Fruit fly (Drosophila melanogaster) whole organism, wandering third instar larva: Measurements from ENCODE around the gene CG43813.

Experiments used
- CG32264 ChIP-seq: fragments of 200-800 bp; sonication (Bioruptor generic); optimal IDR thresholded peaks from 2 replicates; lab custom pipeline; 2016; ENCODE audit warnings: missing biosample characterization, missing genetic modification characterization
- CG9705 ChIP-seq: fragments of 200-800 bp; sonication (Bioruptor generic); optimal IDR thresholded peaks from 2 replicates; lab custom pipeline; 2018; ENCODE audit warnings: missing biosample characterization, mild to moderate bottlenecking, missing genetic modification characterization
- CrebA ChIP-seq: fragments of 200-800 bp; sonication (Bioruptor generic); optimal IDR thresholded peaks from 2 replicates; lab custom pipeline; 2016; ENCODE audit warnings: missing biosample characterization, mild to moderate bottlenecking, missing genetic modification characterization, borderline replicate concordance
- Dif ChIP-seq: fragments of 200-275, 200-300 bp; sonication (Bioruptor generic); optimal IDR thresholded peaks from 2 replicates; lab custom pipeline; 2018; ENCODE audit warnings: missing biosample characterization, missing genetic modification characterization; ENCODE audit not compliant: partially characterized antibody
- GATAd ChIP-seq: sonication (Bioruptor generic); optimal IDR thresholded peaks from 2 replicates; lab custom pipeline; 2016; ENCODE audit warnings: missing biosample characterization, missing genetic modification characterization
- HLH106 ChIP-seq: fragments of 200-800 bp; optimal IDR thresholded peaks from 3 replicates; lab custom pipeline; 2019; ENCODE audit warnings: missing biosample characterization, mild to moderate bottlenecking, missing genetic modification characterization, moderate library complexity
- Hnf4 ChIP-seq: fragments of 200-800 bp; sonication (Bioruptor generic); optimal IDR thresholded peaks from 2 replicates; lab custom pipeline; 2016; ENCODE audit warnings: missing biosample characterization, mild to moderate bottlenecking, missing genetic modification characterization
- Hr78 ChIP-seq: fragments of >200 bp; optimal IDR thresholded peaks from 2 replicates; lab custom pipeline; 2017; ENCODE audit warnings: missing biosample characterization, missing genetic modification characterization
- Hr83 ChIP-seq: fragments of 200-300 bp; sonication (Bioruptor generic); optimal IDR thresholded peaks from 2 replicates; lab custom pipeline; 2016; ENCODE audit warnings: missing biosample characterization, mild to moderate bottlenecking, missing genetic modification characterization, moderate library complexity; ENCODE audit not compliant: poor library complexity, severe bottlenecking
- Jra ChIP-seq: sonication (Bioruptor generic); optimal IDR thresholded peaks from 2 replicates; lab custom pipeline; 2016; ENCODE audit warnings: missing biosample characterization, missing genetic modification characterization
- Mio ChIP-seq: sonication (Bioruptor generic); optimal IDR thresholded peaks from 2 replicates; lab custom pipeline; 2016; ENCODE audit warnings: missing biosample characterization, missing genetic modification characterization
- Myc ChIP-seq: fragments of >200 bp; optimal IDR thresholded peaks from 2 replicates; lab custom pipeline; 2017
- N ChIP-seq: fragments of >200 bp; optimal IDR thresholded peaks from 2 replicates; lab custom pipeline; 2018; ENCODE audit warnings: missing biosample characterization, missing external identifiers, missing genetic modification characterization
- OdsH ChIP-seq: fragments of 200-800 bp; sonication (Bioruptor generic); optimal IDR thresholded peaks from 2 replicates; lab custom pipeline; 2016; ENCODE audit warnings: missing biosample characterization, mild to moderate bottlenecking, missing genetic modification characterization
- Rel ChIP-seq, 2 experiments: fragments of 200-800 bp; sonication (Bioruptor generic) in 1 of 2; optimal IDR thresholded peaks; 2 replicates in 1 of 2; 3 replicates in 1 of 2; lab custom pipeline; 2016 to 2019; ENCODE audit warnings: mild to moderate bottlenecking in 2 of 2, missing biosample characterization in 2 of 2, missing genetic modification characterization in 2 of 2, moderate library complexity in 1 of 2
- Sp1 ChIP-seq: fragments of 200-800 bp; sonication (Bioruptor generic); optimal IDR thresholded peaks from 3 replicates; lab custom pipeline; 2019; ENCODE audit warnings: missing biosample characterization, mild to moderate bottlenecking, missing genetic modification characterization, moderate library complexity
- Vsx2 ChIP-seq: fragments of 200-300, 225-300 bp; sonication (Bioruptor generic); optimal IDR thresholded peaks from 2 replicates; lab custom pipeline; 2018; ENCODE audit warnings: missing biosample characterization, missing genetic modification characterization; ENCODE audit not compliant: partially characterized antibody
- br ChIP-seq: fragments of 200-800 bp; sonication (Bioruptor generic); optimal IDR thresholded peaks from 2 replicates; lab custom pipeline; 2016; ENCODE audit warnings: missing biosample characterization, missing genetic modification characterization
- brk ChIP-seq: fragments of 200-800 bp; sonication (Bioruptor generic); optimal IDR thresholded peaks from 2 replicates; lab custom pipeline; 2016; ENCODE audit warnings: missing biosample characterization, mild to moderate bottlenecking, missing genetic modification characterization
- dl ChIP-seq, 2 experiments: fragments of 175-275, 200-275 bp in 1 of 2; fragments of 200-275 bp in 1 of 2; sonication (Bioruptor generic); optimal IDR thresholded peaks; lab custom pipeline; 2018; ENCODE audit warnings: mild to moderate bottlenecking in 2 of 2, missing biosample characterization in 2 of 2, missing genetic modification characterization in 2 of 2, moderate library complexity in 2 of 2; ENCODE audit not compliant: partially characterized antibody in 2 of 2, insufficient read depth in 1 of 2
- dmrt93B ChIP-seq: fragments of 200-800 bp; sonication (Bioruptor generic); optimal IDR thresholded peaks from 2 replicates; lab custom pipeline; 2018; ENCODE audit warnings: missing biosample characterization, mild to moderate bottlenecking, missing genetic modification characterization
- dsf ChIP-seq: sonication (Bioruptor generic); optimal IDR thresholded peaks from 2 replicates; lab custom pipeline; 2016; ENCODE audit warnings: missing biosample characterization, missing genetic modification characterization, borderline replicate concordance
- ey ChIP-seq: fragments of 200-800 bp; sonication (Bioruptor generic); optimal IDR thresholded peaks from 2 replicates; lab custom pipeline; 2016; ENCODE audit warnings: missing biosample characterization, missing genetic modification characterization
- foxo ChIP-seq, 2 experiments: fragments of 200-800 bp; sonication (Bioruptor generic); optimal IDR thresholded peaks; 2 replicates in 1 of 2; 3 replicates in 1 of 2; lab custom pipeline; 2016 to 2017; ENCODE audit warnings: missing biosample characterization in 2 of 2, missing genetic modification characterization in 2 of 2
- fru ChIP-seq: fragments of 200-800 bp; sonication (Bioruptor generic); optimal IDR thresholded peaks from 3 replicates; lab custom pipeline; 2016; ENCODE audit warnings: missing biosample characterization, mild to moderate bottlenecking, missing genetic modification characterization
- h ChIP-seq: fragments of 200-800 bp; sonication (Bioruptor generic); optimal IDR thresholded peaks from 3 replicates; lab custom pipeline; 2016; ENCODE audit warnings: missing biosample characterization, mild to moderate bottlenecking, missing genetic modification characterization
- jim ChIP-seq: fragments of 175-275, 200-325 bp; sonication (Bioruptor generic); optimal IDR thresholded peaks from 2 replicates; lab custom pipeline; 2016; ENCODE audit warnings: missing biosample characterization, mild to moderate bottlenecking, missing genetic modification characterization
- lola ChIP-seq: fragments of >200 bp; optimal IDR thresholded peaks from 2 replicates; lab custom pipeline; 2017; ENCODE audit warnings: missing biosample characterization, missing genetic modification characterization
- pan ChIP-seq: fragments of >200 bp; optimal IDR thresholded peaks from 2 replicates; lab custom pipeline; 2017
- psq ChIP-seq: fragments of 200-800 bp; sonication (Bioruptor generic); optimal IDR thresholded peaks from 3 replicates; lab custom pipeline; 2017; ENCODE audit warnings: missing biosample characterization, mild to moderate bottlenecking, missing genetic modification characterization, moderate library complexity
- rgr ChIP-seq: fragments of 200-800 bp; sonication (Bioruptor generic); optimal IDR thresholded peaks from 3 replicates; lab custom pipeline; 2016; ENCODE audit warnings: missing biosample characterization, mild to moderate bottlenecking, missing genetic modification characterization
- sv ChIP-seq: fragments of 200-800 bp; sonication (Bioruptor generic); optimal IDR thresholded peaks from 3 replicates; lab custom pipeline; 2016; ENCODE audit warnings: missing biosample characterization, missing genetic modification characterization
- tai ChIP-seq: sonication (Bioruptor generic); optimal IDR thresholded peaks from 2 replicates; lab custom pipeline; 2016; ENCODE audit warnings: missing biosample characterization, missing genetic modification characterization
- usp ChIP-seq: fragments of >200 bp; optimal IDR thresholded peaks from 2 replicates; lab custom pipeline; 2017; ENCODE audit warnings: missing biosample characterization, missing genetic modification characterization
- woc ChIP-seq: sonication (Bioruptor generic); optimal IDR thresholded peaks from 2 replicates; lab custom pipeline; 2016; ENCODE audit warnings: missing biosample characterization, mild to moderate bottlenecking, missing genetic modification characterization

Gene CG43813

dm6 chr2L:12365964-12366482 lies 22.0 kb upstream of the CG43813 start:
- TF ChIP-seq jim (GFP tag; lab: Kevin White, UChicago): no peak
- TF ChIP-seq Mio (GFP tag; lab: Kevin White, UChicago): no peak
- no peak for TF ChIP-seq CrebA (GFP tag; lab: Kevin White, UChicago)
- TF ChIP-seq h (GFP tag; lab: Kevin White, UChicago): peak; percentile 60
- no peak for TF ChIP-seq GATAd
- TF ChIP-seq foxo (GFP tag; optimal IDR thresholded peaks at IDR 0.05; lab: Kevin White, UChicago): peak in 1 of 2 experiments; percentile 13
- TF ChIP-seq rgr (GFP tag; lab: Kevin White, UChicago): peak; percentile 1
- no peak for TF ChIP-seq Hr78 (GFP tag; lab: Kevin White, UChicago)
- peak; percentile 19 for TF ChIP-seq psq
- TF ChIP-seq dl (GFP tag; optimal IDR thresholded peaks at IDR 0.05; lab: Kevin White, UChicago; ENCODE audit: insufficient read depth in 1 of 2, partially characterized antibody in 2 of 2): peak; percentile 23 to 50
- no peak for TF ChIP-seq lola (GFP tag; lab: Kevin White, UChicago)
- TF ChIP-seq Vsx2: peak; percentile 86
- TF ChIP-seq Dif (GFP tag; lab: Kevin White, UChicago): peak; percentile 52
- no peak for TF ChIP-seq woc (GFP tag; lab: Kevin White, UChicago)
- TF ChIP-seq HLH106 (tag; lab: Kevin White, UChicago): no peak
- no peak for TF ChIP-seq usp (GFP tag; lab: Kevin White, UChicago)
- peak; percentile 28 for TF ChIP-seq CG32264
- TF ChIP-seq sv: no peak
- no peak for TF ChIP-seq pan (lab: Kevin White, UChicago)
- peak; percentile 17 for TF ChIP-seq fru (GFP tag; lab: Kevin White, UChicago)

DNA sequence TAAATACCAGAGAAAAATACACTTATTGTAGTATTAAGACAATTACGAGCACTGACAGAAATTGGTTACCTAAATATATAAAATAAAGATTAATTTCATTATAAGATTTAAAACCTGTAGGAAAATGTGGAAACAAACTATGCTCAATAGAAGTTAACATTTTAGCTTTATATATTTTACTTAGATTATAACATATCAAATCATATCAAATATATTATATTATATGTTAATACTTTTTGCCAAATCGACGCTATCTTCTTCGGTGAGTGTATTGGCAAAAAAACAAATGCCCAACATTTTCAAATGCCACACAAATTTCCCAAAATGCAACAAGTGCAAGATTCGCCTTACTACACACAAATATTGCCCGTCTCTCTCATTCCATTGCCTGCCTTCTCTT lies 20.0 kb upstream of the CG43813 start:
- no peak for TF ChIP-seq psq
- no peak for TF ChIP-seq pan (lab: Kevin White, UChicago)
- no peak for TF ChIP-seq sv
- TF ChIP-seq tai (GFP tag; lab: Kevin White, UChicago): no peak
- no peak for TF ChIP-seq Mio (GFP tag; lab: Kevin White, UChicago)
- no peak for TF ChIP-seq Jra (GFP tag; lab: Kevin White, UChicago)
- no peak for TF ChIP-seq woc (GFP tag; lab: Kevin White, UChicago)

DNA sequence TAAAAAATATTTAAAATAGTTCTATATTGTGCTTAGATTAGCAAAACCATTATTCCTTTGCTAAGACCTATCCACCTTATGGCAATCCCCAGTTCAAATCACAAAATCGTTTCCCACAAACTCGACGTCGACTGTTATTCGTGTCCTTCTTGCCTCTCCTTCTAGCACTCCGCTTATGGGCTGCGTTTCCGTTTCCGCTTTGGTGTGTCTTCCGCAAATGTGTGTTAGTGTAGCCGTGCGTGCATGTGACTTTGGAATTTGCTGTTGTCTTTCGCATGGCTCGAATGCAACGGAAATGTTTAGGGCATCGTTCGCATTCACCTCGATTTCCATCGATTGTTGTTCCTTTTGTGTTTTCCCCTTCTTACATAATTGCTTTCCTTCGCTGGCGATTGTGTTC lies 19.1 kb upstream of the CG43813 start:
- TF ChIP-seq sv (no peak), Rel (GFP tag; optimal IDR thresholded peaks at IDR 0.05; lab: Kevin White, UChicago) (no peak), Rel (tag; optimal IDR thresholded peaks at IDR 0.05; lab: Kevin White, UChicago) (no peak), dsf (no peak), Hnf4 (GFP tag; lab: Kevin White, UChicago) (no peak), dmrt93B (no peak), h (GFP tag; lab: Kevin White, UChicago) (no peak), tai (GFP tag; lab: Kevin White, UChicago) (no peak), jim (GFP tag; lab: Kevin White, UChicago) (no peak), usp (GFP tag; lab: Kevin White, UChicago) (no peak), Sp1 (no peak)
- TF ChIP-seq, all 38 proteins: peak for 0

dm6 chr2L:12356141-12356540 lies 12.1 kb upstream of the CG43813 start, which contains the start of gene CG17010:
TSS of gene CG17010 (plus strand) at chr2L:12356441.
- no peak for TF ChIP-seq OdsH (GFP tag; lab: Kevin White, UChicago)
- no peak for TF ChIP-seq Hr78 (GFP tag; lab: Kevin White, UChicago)
- TF ChIP-seq psq: no peak
- no peak for TF ChIP-seq usp (GFP tag; lab: Kevin White, UChicago)
- TF ChIP-seq Sp1: no peak
- TF ChIP-seq woc (GFP tag; lab: Kevin White, UChicago): no peak
- no peak for TF ChIP-seq Rel (GFP tag; optimal IDR thresholded peaks at IDR 0.05; lab: Kevin White, UChicago)
- no peak for TF ChIP-seq Rel (tag; optimal IDR thresholded peaks at IDR 0.05; lab: Kevin White, UChicago)
- TF ChIP-seq CG32264: no peak
- no peak for TF ChIP-seq N (GFP tag; lab: Kevin White, UChicago)
- TF ChIP-seq ey (GFP tag; lab: Kevin White, UChicago): no peak
- TF ChIP-seq Mio (GFP tag; lab: Kevin White, UChicago): no peak
- no peak for TF ChIP-seq CG9705 (GFP tag; lab: Kevin White, UChicago)
- TF ChIP-seq CrebA (GFP tag; lab: Kevin White, UChicago): no peak
- TF ChIP-seq brk (GFP tag; lab: Kevin White, UChicago): no peak
- no peak for TF ChIP-seq br (GFP tag; lab: Kevin White, UChicago)
- no peak for TF ChIP-seq Myc (lab: Kevin White, UChicago)
- TF ChIP-seq h (GFP tag; lab: Kevin White, UChicago): no peak
- TF ChIP-seq lola (GFP tag; lab: Kevin White, UChicago): no peak
- TF ChIP-seq Hr83: no peak
- TF ChIP-seq fru (GFP tag; lab: Kevin White, UChicago): no peak
